Worm (Caenorhabditis elegans) whole organism, midembryonic: ENCODE results near the gene F56H9.2.

Source experiments
- flt-1 ChIP-seq: fragments of 200-800 bp; sonication (Bioruptor generic); IDR thresholded peaks from 2 replicates; pipeline ENCODE4 v1.3.6; 2022; ENCODE audit warnings: missing genetic modification characterization, missing compliant biosample characterization
- ref-1 ChIP-seq: fragments of 200-800 bp; sonication (Bioruptor generic); conservative IDR thresholded peaks from 2 replicates; pipeline ENCODE4 v1.3.6; 2022; ENCODE audit warnings: missing genetic modification reagents, missing genetic modification characterization, missing compliant biosample characterization
- tab-1 ChIP-seq: fragments of 200-800 bp; sonication (Bioruptor generic); IDR thresholded peaks from 2 replicates; pipeline ENCODE4 v1.3.6; 2022; ENCODE audit warnings: missing genetic modification characterization, missing compliant biosample characterization
- ztf-29 ChIP-seq: fragments of 200-800 bp; sonication (Bioruptor generic); IDR thresholded peaks from 2 replicates; pipeline ENCODE4 v1.3.6; 2022; ENCODE audit warnings: missing genetic modification reagents, missing genetic modification characterization, missing compliant biosample characterization

- TF ChIP-seq ref-1: no peak
- TF ChIP-seq tab-1 (GFP tag; lab: Robert Waterston, UW): no peak
- no peak for TF ChIP-seq ztf-29 (GFP tag; lab: Robert Waterston, UW)
- no peak for TF ChIP-seq flt-1
These were observed 45.1 kb upstream of the F56H9.2 start, which contains the start of gene C14C10.2 for ce11 chrV:12592379-12592778.
